Worm (Caenorhabditis elegans): Measurements from ENCODE around the gene col-110.

Gene col-110

ce11 chrIV:4609568-4609967 is at the start of gene col-110:
Gene col-110 (minus strand): TSS chrIV:4609668.
- TF ChIP-seq ces-1 (GFP tag; optimal IDR thresholded peaks at IDR 0.05), result no peak
- TF ChIP-seq blmp-1 (tag; optimal IDR thresholded peaks at IDR 0.05), result no peak
- no peak for TF ChIP-seq flh-1 (GFP tag; optimal IDR thresholded peaks at IDR 0.05)
- TF ChIP-seq M03D4.4 (tag; optimal IDR thresholded peaks at IDR 0.05), result no peak
- TF ChIP-seq lin-32 (GFP tag; optimal IDR thresholded peaks at IDR 0.05), result no peak
- no peak for TF ChIP-seq ceh-39 (tag; optimal IDR thresholded peaks at IDR 0.05)
- no peak for TF ChIP-seq elt-3 (tag; optimal IDR thresholded peaks at IDR 0.05)
- no peak for TF ChIP-seq ham-2 (GFP tag; optimal IDR thresholded peaks at IDR 0.05)
- no peak for TF ChIP-seq sem-2 (GFP tag; optimal IDR thresholded peaks at IDR 0.05)
- TF ChIP-seq lin-13 (tag; optimal IDR thresholded peaks at IDR 0.05), result no peak
- no peak for TF ChIP-seq mls-2 (tag; optimal IDR thresholded peaks at IDR 0.05)
- TF ChIP-seq nhr-12 (tag; optimal IDR thresholded peaks at IDR 0.05), result no peak
- TF ChIP-seq tbx-8 (GFP tag; optimal IDR thresholded peaks at IDR 0.05), result no peak
- TF ChIP-seq unc-120 (tag; optimal IDR thresholded peaks at IDR 0.05; ENCODE audit: poor library complexity, severe bottlenecking), result no peak

- TF ChIP-seq nhr-28 (tag; optimal IDR thresholded peaks at IDR 0.05) (no peak), mls-2 (tag; optimal IDR thresholded peaks at IDR 0.05) (no peak), sem-2 (GFP tag; optimal IDR thresholded peaks at IDR 0.05) (no peak), zip-8 (tag; optimal IDR thresholded peaks at IDR 0.05) (no peak), mep-1 (tag; optimal IDR thresholded peaks at IDR 0.05) (no peak), M03D4.4 (tag; optimal IDR thresholded peaks at IDR 0.05) (no peak), snpc-4 (tag; optimal IDR thresholded peaks at IDR 0.05) (no peak), sptf-1 (tag; optimal IDR thresholded peaks at IDR 0.05) (no peak)
Observed at ce11 chrIV:4657874-4658273, 48.4 kb upstream of the col-110 start, which contains the start of gene col-111. Gene col-111 (minus strand): TSS chrIV:4657974.

- no peak for TF ChIP-seq zip-8 (tag; optimal IDR thresholded peaks at IDR 0.05)
- TF ChIP-seq pha-4 (tag; optimal IDR thresholded peaks at IDR 0.05), result no peak
- TF ChIP-seq ces-1 (GFP tag; optimal IDR thresholded peaks at IDR 0.05), result no peak
- TF ChIP-seq tbx-8 (GFP tag; optimal IDR thresholded peaks at IDR 0.05), result no peak
Observed at ce11 chrIV:4656380-4656779, 46.9 kb upstream of the col-110 start.

- TF ChIP-seq bed-3 (GFP tag; optimal IDR thresholded peaks at IDR 0.05) (no peak), snpc-4 (tag; optimal IDR thresholded peaks at IDR 0.05) (no peak), cnd-1 (tag; optimal IDR thresholded peaks at IDR 0.05) (no peak), ceh-43 (GFP tag; optimal IDR thresholded peaks at IDR 0.05) (no peak), mep-1 (tag; optimal IDR thresholded peaks at IDR 0.05) (no peak), ceh-83 (GFP tag; optimal IDR thresholded peaks at IDR 0.05) (no peak), nhr-237 (tag; optimal IDR thresholded peaks at IDR 0.05) (no peak), flh-1 (GFP tag; optimal IDR thresholded peaks at IDR 0.05) (no peak), unc-120 (tag; optimal IDR thresholded peaks at IDR 0.05; ENCODE audit: poor library complexity, severe bottlenecking) (no peak), tbx-8 (GFP tag; optimal IDR thresholded peaks at IDR 0.05) (no peak), pha-4 (tag; optimal IDR thresholded peaks at IDR 0.05) (no peak), nhr-28 (tag; optimal IDR thresholded peaks at IDR 0.05) (no peak), elt-1 (tag; optimal IDR thresholded peaks at IDR 0.05; ENCODE audit: borderline replicate concordance, insufficient read depth) (no peak), unc-62 (GFP tag; optimal IDR thresholded peaks at IDR 0.05) (no peak), lin-13 (tag; optimal IDR thresholded peaks at IDR 0.05) (no peak), sptf-1 (tag; optimal IDR thresholded peaks at IDR 0.05) (no peak)
Observed at ce11 chrIV:4655979-4656378, 46.5 kb upstream of the col-110 start.

ce11 chrIV:4653708-4654107 is 44.2 kb upstream of the col-110 start:
- TF ChIP-seq snpc-4 (tag; optimal IDR thresholded peaks at IDR 0.05), result no peak

- no peak for TF ChIP-seq ceh-43 (GFP tag; optimal IDR thresholded peaks at IDR 0.05)
- no peak for TF ChIP-seq unc-120 (tag; optimal IDR thresholded peaks at IDR 0.05; ENCODE audit: poor library complexity, severe bottlenecking)
- no peak for TF ChIP-seq tbx-8 (GFP tag; optimal IDR thresholded peaks at IDR 0.05)
- TF ChIP-seq elt-3 (tag; optimal IDR thresholded peaks at IDR 0.05), result no peak
- no peak for TF ChIP-seq lsy-2 (tag; optimal IDR thresholded peaks at IDR 0.05)
- no peak for TF ChIP-seq mls-2 (tag; optimal IDR thresholded peaks at IDR 0.05)
- no peak for TF ChIP-seq hlh-1 (tag; optimal IDR thresholded peaks at IDR 0.05)
- TF ChIP-seq nhr-237 (tag; optimal IDR thresholded peaks at IDR 0.05), result no peak
- TF ChIP-seq ztf-11 (tag; optimal IDR thresholded peaks at IDR 0.05), result no peak
- TF ChIP-seq nhr-76 (tag; optimal IDR thresholded peaks at IDR 0.05), result no peak
- TF ChIP-seq ces-1 (GFP tag; optimal IDR thresholded peaks at IDR 0.05), result no peak
- no peak for TF ChIP-seq lin-13 (tag; optimal IDR thresholded peaks at IDR 0.05)
- no peak for TF ChIP-seq sem-2 (GFP tag; optimal IDR thresholded peaks at IDR 0.05)
- no peak for TF ChIP-seq unc-39 (tag; optimal IDR thresholded peaks at IDR 0.05)
- TF ChIP-seq unc-62 (GFP tag; optimal IDR thresholded peaks at IDR 0.05), result no peak
- TF ChIP-seq blmp-1 (tag; optimal IDR thresholded peaks at IDR 0.05), result no peak
- TF ChIP-seq nhr-28 (tag; optimal IDR thresholded peaks at IDR 0.05), result no peak
- TF ChIP-seq M03D4.4 (tag; optimal IDR thresholded peaks at IDR 0.05), result no peak
Observed at ce11 chrIV:4652962-4653361, 43.5 kb upstream of the col-110 start, which contains the start of gene psr-1. Gene psr-1 (plus strand): TSS chrIV:4653262.
